Worm (Caenorhabditis elegans): ENCODE results near the gene epc-1.

The epc-1 gene

ce11 chrIII:12608220-12608958 is at the start of gene epc-1:
Gene epc-1 (minus strand): TSS chrIII:12608586.
- TF ChIP-seq W03F9.2 (tag; optimal IDR thresholded peaks at IDR 0.05) (peak; percentile 86), dao-5 (tag; optimal IDR thresholded peaks at IDR 0.05) (no peak), him-1 (tag; optimal IDR thresholded peaks at IDR 0.05) (peak; percentile 90)

DNA sequence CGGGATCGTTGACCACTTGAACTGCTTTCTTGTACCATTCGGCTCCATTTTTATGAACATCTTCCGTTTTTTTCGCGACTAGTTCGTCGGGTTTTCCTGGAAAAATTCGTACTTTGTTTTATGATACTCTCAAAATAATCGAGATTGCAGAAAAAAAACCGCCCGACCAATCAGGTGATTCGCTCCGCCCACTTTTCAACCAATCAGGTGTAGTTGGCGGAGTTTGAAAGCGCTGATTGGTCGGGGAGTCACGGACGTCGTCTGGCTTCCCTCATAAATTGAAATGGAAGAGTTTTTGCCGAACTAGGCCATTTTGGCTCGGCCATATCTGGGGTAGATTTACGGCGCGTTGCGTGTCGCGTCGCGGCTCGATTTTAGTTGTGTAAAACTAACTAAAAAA is 44.2 kb upstream of the epc-1 start:
- TF ChIP-seq him-1 (tag; optimal IDR thresholded peaks at IDR 0.05): no peak
- no peak for TF ChIP-seq W03F9.2 (tag; optimal IDR thresholded peaks at IDR 0.05)
- no peak for TF ChIP-seq dao-5 (tag; optimal IDR thresholded peaks at IDR 0.05)

ce11 chrIII:12651946-12652345 is 43.6 kb upstream of the epc-1 start:
- TF ChIP-seq him-1 (tag; optimal IDR thresholded peaks at IDR 0.05) (no peak), dao-5 (tag; optimal IDR thresholded peaks at IDR 0.05) (no peak), W03F9.2 (tag; optimal IDR thresholded peaks at IDR 0.05) (no peak)

DNA sequence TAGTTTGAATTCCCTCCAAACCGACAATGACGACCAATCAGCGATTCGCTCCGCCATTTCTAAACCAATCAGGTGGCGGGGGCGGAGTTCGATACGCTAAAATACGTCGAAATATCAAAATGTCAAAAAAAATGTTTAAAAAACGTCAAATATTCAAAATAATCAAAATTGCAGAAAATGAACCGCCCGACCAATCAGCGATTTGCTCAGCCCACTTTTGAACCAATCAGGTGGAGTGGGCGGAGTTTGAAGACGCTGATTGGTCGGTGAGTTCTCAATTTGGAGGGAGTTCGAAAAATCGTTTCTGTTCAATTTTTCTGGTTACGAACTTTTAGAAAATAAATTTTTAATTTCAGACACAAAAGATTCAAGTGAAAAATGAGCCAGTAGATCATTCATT is 36.3 kb upstream of the epc-1 start:
- TF ChIP-seq W03F9.2 (tag; optimal IDR thresholded peaks at IDR 0.05): no peak

ce11 chrIII:12642511-12643168 is 34.3 kb upstream of the epc-1 start:
- TF ChIP-seq W03F9.2 (tag; optimal IDR thresholded peaks at IDR 0.05) (no peak), dao-5 (tag; optimal IDR thresholded peaks at IDR 0.05) (no peak), him-1 (tag; optimal IDR thresholded peaks at IDR 0.05) (no peak)

ce11 chrIII:12640386-12641024 is 32.1 kb upstream of the epc-1 start:
- TF ChIP-seq him-1 (tag; optimal IDR thresholded peaks at IDR 0.05): no peak
- no peak for TF ChIP-seq W03F9.2 (tag; optimal IDR thresholded peaks at IDR 0.05)
- no peak for TF ChIP-seq dao-5 (tag; optimal IDR thresholded peaks at IDR 0.05)

DNA sequence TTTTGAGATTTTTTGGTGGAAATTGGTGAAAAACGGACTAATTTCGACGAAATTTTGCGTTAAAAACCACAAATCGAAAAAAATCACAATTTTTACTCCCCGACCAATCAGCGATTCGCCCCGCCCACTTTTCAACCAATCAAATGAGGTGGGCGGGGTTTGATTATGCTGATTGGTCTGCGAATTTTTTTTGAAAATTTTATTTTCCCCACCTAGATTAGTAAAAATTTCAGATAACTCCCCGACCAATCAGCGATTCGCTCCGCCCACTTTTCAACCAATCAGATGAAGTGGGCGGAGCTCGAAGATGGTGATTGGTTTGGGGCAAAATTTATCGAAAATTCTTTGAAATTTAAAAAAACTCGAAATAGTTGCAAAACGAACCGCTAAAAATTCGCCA is 30.8 kb upstream of the epc-1 start:
- no peak for TF ChIP-seq him-1 (tag; optimal IDR thresholded peaks at IDR 0.05)
- TF ChIP-seq dao-5 (tag; optimal IDR thresholded peaks at IDR 0.05): no peak
- TF ChIP-seq W03F9.2 (tag; optimal IDR thresholded peaks at IDR 0.05): no peak

DNA sequence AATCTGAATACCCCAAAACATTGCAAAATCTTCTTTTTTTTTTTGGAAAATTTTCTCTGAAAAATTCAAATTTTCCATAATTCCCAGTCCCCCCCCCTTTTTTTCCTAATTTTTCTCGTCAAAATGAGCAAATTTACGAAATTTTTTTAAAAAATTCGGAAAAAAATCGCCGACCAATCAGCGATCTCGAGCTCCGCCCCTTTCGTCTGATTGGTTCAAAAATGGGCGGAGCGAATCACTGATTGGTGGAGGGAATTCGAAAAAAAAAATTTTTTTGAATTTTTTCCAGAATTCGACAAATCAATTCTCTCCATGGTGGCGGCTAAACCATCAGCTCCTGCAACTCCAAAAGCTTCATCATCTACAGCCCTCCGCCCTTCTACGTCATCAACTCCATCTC is 30.2 kb upstream of the epc-1 start:
- TF ChIP-seq dao-5 (tag; optimal IDR thresholded peaks at IDR 0.05): no peak
- TF ChIP-seq him-1 (tag; optimal IDR thresholded peaks at IDR 0.05): no peak
- no peak for TF ChIP-seq W03F9.2 (tag; optimal IDR thresholded peaks at IDR 0.05)

- no peak for TF ChIP-seq him-1 (tag; optimal IDR thresholded peaks at IDR 0.05)
- peak; percentile 36 for TF ChIP-seq W03F9.2 (tag; optimal IDR thresholded peaks at IDR 0.05)
- no peak for TF ChIP-seq dao-5 (tag; optimal IDR thresholded peaks at IDR 0.05)
Measured at ce11 chrIII:12625875-12626649, 17.7 kb upstream of the epc-1 start, which contains the start of gene pqn-80. Gene pqn-80 (plus strand): TSS chrIII:12626568.

ce11 chrIII:12624466-12624865 is 16.1 kb upstream of the epc-1 start, which contains the start of gene gtf-2A2:
Gene gtf-2A2 (plus strand): TSS chrIII:12624766.
- TF ChIP-seq him-1 (tag; optimal IDR thresholded peaks at IDR 0.05) (no peak), W03F9.2 (tag; optimal IDR thresholded peaks at IDR 0.05) (no peak), dao-5 (tag; optimal IDR thresholded peaks at IDR 0.05) (no peak)

- TF ChIP-seq dao-5 (tag; optimal IDR thresholded peaks at IDR 0.05) (no peak), him-1 (tag; optimal IDR thresholded peaks at IDR 0.05) (no peak), W03F9.2 (tag; optimal IDR thresholded peaks at IDR 0.05) (peak; percentile 16)
Measured at ce11 chrIII:12616990-12617393, 8.6 kb upstream of the epc-1 start.

ce11 chrIII:12615859-12616439 is 7.6 kb upstream of the epc-1 start:
- TF ChIP-seq him-1 (tag; optimal IDR thresholded peaks at IDR 0.05) (no peak), dao-5 (tag; optimal IDR thresholded peaks at IDR 0.05) (no peak), W03F9.2 (tag; optimal IDR thresholded peaks at IDR 0.05) (no peak)

Measured in whole organism, L4/young adult.